Worm (Caenorhabditis elegans) whole organism, L4/young adult: ENCODE data around the gene rhgf-1.

Experiments
- W03F9.2 ChIP-seq: fragments of 150-350 bp; optimal IDR thresholded peaks from 2 replicates; lab custom pipeline; 2014; ENCODE audit warnings: missing biosample characterization, missing genetic modification characterization
- him-1 ChIP-seq: sonication (generic microtip); optimal IDR thresholded peaks from 2 replicates; lab custom pipeline; 2016; ENCODE audit warnings: missing genotype, missing genetic modification reagents, missing genetic modification characterization, missing compliant biosample characterization

ce11 chrX:10650103-10650502 lies 61.6 kb downstream of the rhgf-1 start:
- TF ChIP-seq W03F9.2 (no peak), him-1 (tag; lab: Kevin White, UChicago) (no peak)
